Worm (Caenorhabditis elegans): Measurements from ENCODE around the gene R07B7.12.

Gene R07B7.12

ce11 chrV:12088773-12089172 is at the start of gene R07B7.12:
Gene R07B7.12, plus strand, starts transcription at chrV:12089073.
- TF ChIP-seq W03F9.2 (tag; optimal IDR thresholded peaks at IDR 0.05), result no peak

- no peak for TF ChIP-seq W03F9.2 (tag; optimal IDR thresholded peaks at IDR 0.05)
- TF ChIP-seq him-1 (tag; optimal IDR thresholded peaks at IDR 0.05), result no peak
- no peak for TF ChIP-seq dao-5 (tag; optimal IDR thresholded peaks at IDR 0.05)
Measured at ce11 chrV:12039755-12040154, 49.1 kb upstream of the R07B7.12 start.

ce11 chrV:12040823-12041606 is 47.9 kb upstream of the R07B7.12 start, which contains the start of the genes kup-1 and F10C2.4:
Gene kup-1, minus strand, starts transcription at chrV:12040873.
Gene F10C2.4, plus strand, starts transcription at chrV:12041556.
- no peak for TF ChIP-seq him-1 (tag; optimal IDR thresholded peaks at IDR 0.05)

ce11 chrV:12045132-12045531 is 43.7 kb upstream of the R07B7.12 start, which contains the start of gene F10C2.5:
Gene F10C2.5, plus strand, starts transcription at chrV:12045432.
- no peak for TF ChIP-seq dao-5 (tag; optimal IDR thresholded peaks at IDR 0.05)
- TF ChIP-seq him-1 (tag; optimal IDR thresholded peaks at IDR 0.05), result no peak
- no peak for TF ChIP-seq W03F9.2 (tag; optimal IDR thresholded peaks at IDR 0.05)

- no peak for TF ChIP-seq W03F9.2 (tag; optimal IDR thresholded peaks at IDR 0.05)
- TF ChIP-seq him-1 (tag; optimal IDR thresholded peaks at IDR 0.05), result no peak
- no peak for TF ChIP-seq dao-5 (tag; optimal IDR thresholded peaks at IDR 0.05)
Measured at ce11 chrV:12047735-12048134, 41.1 kb upstream of the R07B7.12 start.

ce11 chrV:12048445-12048844 is 40.4 kb upstream of the R07B7.12 start, which contains the start of gene dars-2:
Gene dars-2, plus strand, starts transcription at chrV:12048745.
- no peak for TF ChIP-seq dao-5 (tag; optimal IDR thresholded peaks at IDR 0.05)
- no peak for TF ChIP-seq W03F9.2 (tag; optimal IDR thresholded peaks at IDR 0.05)
- TF ChIP-seq him-1 (tag; optimal IDR thresholded peaks at IDR 0.05), result no peak

- TF ChIP-seq dao-5 (tag; optimal IDR thresholded peaks at IDR 0.05), result no peak
- no peak for TF ChIP-seq W03F9.2 (tag; optimal IDR thresholded peaks at IDR 0.05)
- TF ChIP-seq him-1 (tag; optimal IDR thresholded peaks at IDR 0.05), result no peak
Measured at ce11 chrV:12053598-12053997, 35.3 kb upstream of the R07B7.12 start, which contains the start of gene F10C2.7. Gene F10C2.7, plus strand, starts transcription at chrV:12053898.

ce11 chrV:12059719-12060118 is 29.2 kb upstream of the R07B7.12 start, which contains the start of gene R07B7.2:
Gene R07B7.2, minus strand, starts transcription at chrV:12059753.
- TF ChIP-seq W03F9.2 (tag; optimal IDR thresholded peaks at IDR 0.05) (no peak), dao-5 (tag; optimal IDR thresholded peaks at IDR 0.05) (no peak), him-1 (tag; optimal IDR thresholded peaks at IDR 0.05) (no peak)

- TF ChIP-seq him-1 (tag; optimal IDR thresholded peaks at IDR 0.05) (no peak), W03F9.2 (tag; optimal IDR thresholded peaks at IDR 0.05) (no peak), dao-5 (tag; optimal IDR thresholded peaks at IDR 0.05) (no peak)
Measured at ce11 chrV:12063036-12063435, 25.8 kb upstream of the R07B7.12 start, which contains the start of gene clh-6. Gene clh-6, minus strand, starts transcription at chrV:12063368.

ce11 chrV:12065369-12065768 is 23.5 kb upstream of the R07B7.12 start, which contains the start of gene pqn-53:
Gene pqn-53, minus strand, starts transcription at chrV:12065391.
- TF ChIP-seq him-1 (tag; optimal IDR thresholded peaks at IDR 0.05) (no peak), dao-5 (tag; optimal IDR thresholded peaks at IDR 0.05) (no peak), W03F9.2 (tag; optimal IDR thresholded peaks at IDR 0.05) (no peak)

ce11 chrV:12065859-12066258 is 23.0 kb upstream of the R07B7.12 start:
- TF ChIP-seq him-1 (tag; optimal IDR thresholded peaks at IDR 0.05) (no peak), W03F9.2 (tag; optimal IDR thresholded peaks at IDR 0.05) (peak; percentile 39)

ce11 chrV:12068437-12068836 is 20.4 kb upstream of the R07B7.12 start, which contains the start of gene kmo-2:
Gene kmo-2, minus strand, starts transcription at chrV:12068537.
- TF ChIP-seq him-1 (tag; optimal IDR thresholded peaks at IDR 0.05) (no peak), W03F9.2 (tag; optimal IDR thresholded peaks at IDR 0.05) (no peak), dao-5 (tag; optimal IDR thresholded peaks at IDR 0.05) (no peak)

ce11 chrV:12070419-12070818 is 18.5 kb upstream of the R07B7.12 start, which contains the start of gene kmo-1:
Gene kmo-1, minus strand, starts transcription at chrV:12070519.
- TF ChIP-seq W03F9.2 (tag; optimal IDR thresholded peaks at IDR 0.05) (no peak), dao-5 (tag; optimal IDR thresholded peaks at IDR 0.05) (no peak), him-1 (tag; optimal IDR thresholded peaks at IDR 0.05) (no peak)

ce11 chrV:12071483-12071882 is 17.4 kb upstream of the R07B7.12 start:
- no peak for TF ChIP-seq W03F9.2 (tag; optimal IDR thresholded peaks at IDR 0.05)
- no peak for TF ChIP-seq dao-5 (tag; optimal IDR thresholded peaks at IDR 0.05)
- TF ChIP-seq him-1 (tag; optimal IDR thresholded peaks at IDR 0.05), result no peak
